Fruit fly (Drosophila melanogaster) whole organism, embryonic: ENCODE measurements around the gene CG5850.

ENCODE experiments used
- BEAF-32 ChIP-seq: fragments of 200-800 bp; sonication (Bioruptor generic); optimal IDR thresholded peaks from 3 replicates; lab custom pipeline; 2017; ENCODE audit warnings: missing biosample characterization, missing genetic modification characterization, mild to moderate bottlenecking, moderate library complexity, missing genetic modification reagents
- CG10431 ChIP-seq: fragments of 200-800 bp; sonication (Bioruptor generic); optimal IDR thresholded peaks from 3 replicates; lab custom pipeline; 2018; ENCODE audit warnings: missing biosample characterization, mild to moderate bottlenecking, missing genetic modification characterization
- CG10565 ChIP-seq: fragments of 200-800 bp; sonication (Bioruptor generic); optimal IDR thresholded peaks from 3 replicates; lab custom pipeline; 2016; ENCODE audit warnings: missing biosample characterization, mild to moderate bottlenecking, missing genetic modification characterization
- CG10959 ChIP-seq: fragments of 200-800 bp; sonication (Bioruptor generic); IDR thresholded peaks from 2 replicates; pipeline ENCODE4 v1.3.6; 2022; ENCODE audit warnings: missing biosample characterization, missing genetic modification characterization
- CG11504 ChIP-seq: fragments of 200-800 bp; sonication (Bioruptor generic); optimal IDR thresholded peaks from 3 replicates; lab custom pipeline; 2019; ENCODE audit warnings: missing biosample characterization, mild to moderate bottlenecking, missing genetic modification characterization, moderate library complexity
- CG12769 ChIP-seq: fragments of 200-800 bp; sonication (Bioruptor generic); optimal IDR thresholded peaks from 2 replicates; lab custom pipeline; 2019; ENCODE audit warnings: missing biosample characterization, mild to moderate bottlenecking, missing genetic modification characterization, moderate library complexity
- CG13296 ChIP-seq: fragments of 200-800 bp; sonication (Bioruptor generic); optimal IDR thresholded peaks from 3 replicates; lab custom pipeline; 2018; ENCODE audit warnings: missing biosample characterization, mild to moderate bottlenecking, missing genetic modification characterization
- CG14050 ChIP-seq: fragments of 200-800 bp; sonication (Bioruptor generic); IDR thresholded peaks from 3 replicates; pipeline ENCODE4 v1.3.6; 2022; ENCODE audit warnings: missing biosample characterization, missing genetic modification characterization
- CG16815 ChIP-seq: fragments of 200-800 bp; sonication (Bioruptor generic); optimal IDR thresholded peaks from 3 replicates; lab custom pipeline; 2017; ENCODE audit warnings: missing biosample characterization, mild to moderate bottlenecking, missing genetic modification characterization
- CG1792 ChIP-seq: fragments of 200-800 bp; sonication (Bioruptor generic); optimal IDR thresholded peaks from 2 replicates; lab custom pipeline; 2016; ENCODE audit warnings: missing biosample characterization, missing genetic modification characterization
- CG1832 ChIP-seq: fragments of 200-800 bp; sonication (Bioruptor generic); optimal IDR thresholded peaks from 2 replicates; lab custom pipeline; 2017; ENCODE audit warnings: missing biosample characterization, mild to moderate bottlenecking, missing genetic modification characterization, inconsistent platforms
- CG2678 ChIP-seq: fragments of 200-800 bp; sonication (Bioruptor generic); optimal IDR thresholded peaks from 3 replicates; lab custom pipeline; 2019; ENCODE audit warnings: missing biosample characterization, mild to moderate bottlenecking, missing genetic modification characterization, moderate library complexity
- CG31441 ChIP-seq: fragments of 200-800 bp; sonication (Bioruptor generic); IDR thresholded peaks from 2 replicates; pipeline ENCODE4 v1.3.6; 2022; ENCODE audit warnings: missing biosample characterization, missing genetic modification characterization
- CG6854 ChIP-seq: fragments of 200-800 bp; sonication (Bioruptor generic); optimal IDR thresholded peaks from 3 replicates; lab custom pipeline; 2017; ENCODE audit warnings: missing biosample characterization, mild to moderate bottlenecking, missing genetic modification characterization
- CG7745 ChIP-seq: fragments of 200-800 bp; sonication (Bioruptor generic); optimal IDR thresholded peaks from 2 replicates; lab custom pipeline; 2018; ENCODE audit warnings: missing biosample characterization, mild to moderate bottlenecking, missing genetic modification characterization, moderate library complexity
- Dip2 ChIP-seq: fragments of 200-800 bp; sonication (Bioruptor generic); IDR thresholded peaks from 2 replicates; pipeline ENCODE4 v1.3.6; 2022; ENCODE audit warnings: missing biosample characterization, missing genetic modification characterization
- Dip3 ChIP-seq: fragments of 200-800 bp; sonication (Bioruptor generic); optimal IDR thresholded peaks from 3 replicates; lab custom pipeline; 2016; ENCODE audit warnings: missing biosample characterization, missing genetic modification characterization
- Ets65A ChIP-seq: fragments of 200-800 bp; sonication (Bioruptor generic); peaks from one replicate; lab custom pipeline; 2016; ENCODE audit warnings: missing biosample characterization, missing genetic modification characterization
- HmgZ ChIP-seq: fragments of 200-800 bp; sonication (Bioruptor generic); optimal IDR thresholded peaks from 2 replicates; lab custom pipeline; 2018; ENCODE audit warnings: missing biosample characterization, mild to moderate bottlenecking, missing genetic modification characterization
- Hr78 ChIP-seq, 2 experiments: fragments of 200-800 bp in 1 of 2; fragments of >200 bp in 1 of 2; sonication (Bioruptor generic) in 1 of 2; optimal IDR thresholded peaks; 2 replicates each; lab custom pipeline; 2017 to 2019; ENCODE audit warnings: missing biosample characterization in 2 of 2, missing genetic modification characterization in 2 of 2, mild to moderate bottlenecking in 1 of 2, moderate library complexity in 1 of 2
- Kr ChIP-seq: fragments of 200-800 bp; sonication (Bioruptor generic); optimal IDR thresholded peaks from 2 replicates; lab custom pipeline; 2017; ENCODE audit warnings: missing biosample characterization, mild to moderate bottlenecking, missing genetic modification characterization
- Lhr ChIP-seq: fragments of 200-800 bp; sonication (Bioruptor generic); optimal IDR thresholded peaks from 3 replicates; lab custom pipeline; 2017; ENCODE audit warnings: mild to moderate bottlenecking, missing biosample characterization, missing genetic modification reagents, missing genetic modification characterization
- Lpt ChIP-seq: fragments of >200 bp; optimal IDR thresholded peaks from 2 replicates; lab custom pipeline; 2018; ENCODE audit warnings: missing biosample characterization, missing genetic modification characterization
- Med ChIP-seq: fragments of 200-800 bp; sonication (Bioruptor generic); peaks from one replicate; lab custom pipeline; 2016; ENCODE audit warnings: missing biosample characterization, missing genetic modification characterization, mild to moderate bottlenecking, inconsistent platforms, moderate library complexity
- NC2α ChIP-seq: fragments of 200-800 bp; sonication (Bioruptor generic); optimal IDR thresholded peaks from 2 replicates; lab custom pipeline; 2016; ENCODE audit warnings: missing biosample characterization, missing genetic modification characterization
- Neu2 ChIP-seq: fragments of 200-800 bp; sonication (Bioruptor generic); optimal IDR thresholded peaks from 3 replicates; lab custom pipeline; 2016; ENCODE audit warnings: missing biosample characterization, missing genetic modification characterization, borderline replicate concordance
- NfI ChIP-seq: fragments of 200-800 bp; sonication (Bioruptor generic); optimal IDR thresholded peaks from 3 replicates; lab custom pipeline; 2018; ENCODE audit warnings: missing biosample characterization, mild to moderate bottlenecking, missing genetic modification characterization, moderate library complexity
- Scr ChIP-seq: fragments of 200-800 bp; sonication (Bioruptor generic); IDR thresholded peaks from 2 replicates; pipeline ENCODE4 v1.3.6; 2022; ENCODE audit warnings: missing biosample characterization, missing genetic modification characterization; ENCODE audit not compliant: partially characterized antibody
- Sox102F ChIP-seq: fragments of 200-800 bp; sonication (Bioruptor generic); optimal IDR thresholded peaks from 2 replicates; lab custom pipeline; 2018; ENCODE audit warnings: missing biosample characterization, mild to moderate bottlenecking, missing genetic modification characterization, moderate library complexity
- Stat92E ChIP-seq, 3 experiments: fragments of >200 bp in 2 of 3; fragments of 200-800 bp in 1 of 3; sonication (Bioruptor generic) in 1 of 3; optimal IDR thresholded peaks; 2 replicates each; lab custom pipeline; 2017 to 2019; ENCODE audit warnings: missing biosample characterization in 3 of 3, missing genetic modification characterization in 3 of 3, mild to moderate bottlenecking in 1 of 3, moderate library complexity in 1 of 3
- cg ChIP-seq: fragments of 200-800 bp; sonication (Bioruptor generic); optimal IDR thresholded peaks from 3 replicates; lab custom pipeline; 2019; ENCODE audit warnings: missing biosample characterization, mild to moderate bottlenecking, missing genetic modification characterization, moderate library complexity
- crol ChIP-seq: fragments of 200-800 bp; sonication (Bioruptor generic); IDR thresholded peaks from 2 replicates; pipeline ENCODE4 v1.3.6; 2022; ENCODE audit warnings: missing biosample characterization, missing genetic modification characterization
- disco-r ChIP-seq: fragments of 200-800 bp; sonication (Bioruptor generic); optimal IDR thresholded peaks from 2 replicates; lab custom pipeline; 2016; ENCODE audit warnings: missing biosample characterization, missing genetic modification characterization
- ewg ChIP-seq: fragments of 200-800 bp; sonication (Bioruptor generic); optimal IDR thresholded peaks from 3 replicates; lab custom pipeline; 2017; ENCODE audit warnings: mild to moderate bottlenecking, missing biosample characterization, missing genetic modification reagents, missing genetic modification characterization
- grn ChIP-seq: fragments of 200-800 bp; sonication (Bioruptor generic); optimal IDR thresholded peaks from 3 replicates; lab custom pipeline; 2017; ENCODE audit warnings: missing biosample characterization, missing genetic modification characterization
- hbn ChIP-seq: fragments of 200-800 bp; sonication (Bioruptor generic); IDR thresholded peaks from 2 replicates; pipeline ENCODE4 v1.3.6; 2022; ENCODE audit warnings: missing biosample characterization, missing genetic modification characterization; ENCODE audit not compliant: partially characterized antibody
- klu ChIP-seq: fragments of 200-800 bp; sonication (Bioruptor generic); IDR thresholded peaks from 2 replicates; pipeline ENCODE4 v1.3.6; 2022; ENCODE audit warnings: missing biosample characterization, missing genetic modification characterization
- kni ChIP-seq: fragments of 200-800 bp; sonication (Bioruptor generic); optimal IDR thresholded peaks from 3 replicates; lab custom pipeline; 2017; ENCODE audit warnings: mild to moderate bottlenecking, missing biosample characterization, missing genetic modification reagents, missing genetic modification characterization
- lab ChIP-seq: fragments of 200-800 bp; sonication (Bioruptor generic); optimal IDR thresholded peaks from 3 replicates; lab custom pipeline; 2017; ENCODE audit warnings: missing biosample characterization, missing genetic modification characterization, mild to moderate bottlenecking, moderate library complexity, missing genetic modification reagents
- nerfin-1 ChIP-seq: fragments of 200-800 bp; sonication (Bioruptor generic); optimal IDR thresholded peaks from 3 replicates; lab custom pipeline; 2019; ENCODE audit warnings: missing biosample characterization, mild to moderate bottlenecking, missing genetic modification characterization, moderate library complexity
- nom ChIP-seq: fragments of 200-800 bp; sonication (Bioruptor generic); optimal IDR thresholded peaks from 2 replicates; lab custom pipeline; 2017; ENCODE audit warnings: missing biosample characterization, missing genetic modification characterization, mild to moderate bottlenecking, moderate library complexity, missing genetic modification reagents
- oc ChIP-seq: fragments of 200-800 bp; sonication (Bioruptor generic); optimal IDR thresholded peaks from 2 replicates; lab custom pipeline; 2018; ENCODE audit warnings: missing biosample characterization, mild to moderate bottlenecking, missing genetic modification characterization, moderate library complexity
- odd ChIP-seq: fragments of 200-800 bp; sonication (Bioruptor generic); optimal IDR thresholded peaks from 2 replicates; lab custom pipeline; 2017; ENCODE audit warnings: missing biosample characterization, mild to moderate bottlenecking, missing genetic modification characterization
- pfk ChIP-seq: fragments of 200-800 bp; sonication (Bioruptor generic); optimal IDR thresholded peaks from 2 replicates; lab custom pipeline; 2018; ENCODE audit warnings: missing biosample characterization, mild to moderate bottlenecking, missing genetic modification characterization, moderate library complexity
- pum ChIP-seq: fragments of 200-800 bp; sonication (Bioruptor generic); optimal IDR thresholded peaks from 2 replicates; lab custom pipeline; 2016; ENCODE audit warnings: missing biosample characterization, missing genetic modification characterization
- ranshi ChIP-seq: fragments of 200-800 bp; sonication (Bioruptor generic); IDR thresholded peaks from 2 replicates; pipeline ENCODE4 v1.3.6; 2022; ENCODE audit warnings: missing biosample characterization, missing genetic modification characterization
- sr ChIP-seq: fragments of 200-800 bp; sonication (Bioruptor generic); IDR thresholded peaks from 3 replicates; pipeline ENCODE4 v1.3.6; 2022; ENCODE audit warnings: missing biosample characterization, missing genetic modification characterization
- tll ChIP-seq, 2 experiments: fragments of 200-800 bp in 1 of 2; fragments of >200 bp in 1 of 2; sonication (Bioruptor generic) in 1 of 2; optimal IDR thresholded peaks; 2 replicates each; lab custom pipeline; 2017 to 2019; ENCODE audit warnings: missing biosample characterization in 2 of 2, missing genetic modification characterization in 2 of 2, mild to moderate bottlenecking in 1 of 2, moderate library complexity in 1 of 2

Gene CG5850

dm6 chr2L:9946051-9946450 lies 17.7 kb downstream of the CG5850 start:
- no peak for TF ChIP-seq ewg (GFP tag; lab: Kevin White, UChicago)
- TF ChIP-seq CG1832: no peak
- TF ChIP-seq CG12769: peak; percentile 16
- TF ChIP-seq CG16815 (GFP tag; lab: Kevin White, UChicago): no peak
- TF ChIP-seq lab: no peak
- TF ChIP-seq tll (GFP tag; optimal IDR thresholded peaks at IDR 0.05; lab: Kevin White, UChicago): peak in 1 of 2 experiments; percentile 20
- TF ChIP-seq CG31441 (GFP tag; lab: Robert Waterston, UW): no peak
- no peak for TF ChIP-seq hbn (GFP tag; lab: Robert Waterston, UW)
- no peak for TF ChIP-seq BEAF-32 (GFP tag; lab: Kevin White, UChicago)
- TF ChIP-seq Med (GFP tag; lab: Kevin White, UChicago): peak; percentile 74
- TF ChIP-seq crol: peak; percentile 45; the same call in 1 of the 2 replicates
- TF ChIP-seq cg (GFP tag; lab: Kevin White, UChicago): peak; percentile 19
- TF ChIP-seq Stat92E (GFP tag; optimal IDR thresholded peaks at IDR 0.05; lab: Kevin White, UChicago): peak in 1 of 3 experiments; percentile 49
- peak; percentile 24; the same call in 1 of the 2 replicates for TF ChIP-seq ranshi (GFP tag; lab: Robert Waterston, UW)
- TF ChIP-seq Hr78 (GFP tag; optimal IDR thresholded peaks at IDR 0.05; lab: Kevin White, UChicago): peak in 1 of 2 experiments; percentile 35
- peak; percentile 98 for TF ChIP-seq CG10431 (GFP tag; lab: Kevin White, UChicago)
- no peak for TF ChIP-seq CG11504
- no peak for TF ChIP-seq CG1792
- peak; percentile 79 for TF ChIP-seq kni (GFP tag; lab: Kevin White, UChicago)
- TF ChIP-seq NC2α: no peak
- TF ChIP-seq oc (tag; lab: Kevin White, UChicago): peak; percentile 19

dm6 chr2L:9945086-9945485 lies 18.7 kb downstream of the CG5850 start:
- TF ChIP-seq CG10959 (GFP tag; lab: Robert Waterston, UW): no peak
- peak; percentile 82 for TF ChIP-seq nom (GFP tag; lab: Kevin White, UChicago)
- TF ChIP-seq Ets65A (GFP tag; lab: Kevin White, UChicago): peak; percentile 24

- TF ChIP-seq klu (GFP tag; lab: Robert Waterston, UW) (no peak), NfI (GFP tag; lab: Kevin White, UChicago) (peak; percentile 23), Scr (GFP tag; lab: Robert Waterston, UW) (no peak), CG10565 (GFP tag; lab: Kevin White, UChicago) (no peak), Neu2 (GFP tag; lab: Kevin White, UChicago) (no peak), nerfin-1 (tag; lab: Kevin White, UChicago) (no peak), Lhr (GFP tag; lab: Kevin White, UChicago) (no peak), odd (GFP tag; lab: Kevin White, UChicago) (no peak), sr (GFP tag; lab: Robert Waterston, UW) (no peak), Dip3 (GFP tag; lab: Kevin White, UChicago) (no peak), pfk (no peak), Kr (GFP tag; lab: Kevin White, UChicago) (no peak), CG14050 (GFP tag; lab: Robert Waterston, UW) (no peak), CG2678 (tag; lab: Kevin White, UChicago) (peak; percentile 42), ranshi (GFP tag; lab: Robert Waterston, UW) (no peak), Lpt (GFP tag; lab: Kevin White, UChicago) (no peak), CG7745 (tag; lab: Kevin White, UChicago) (no peak), Sox102F (GFP tag; lab: Kevin White, UChicago) (no peak), grn (no peak), HmgZ (peak; percentile 57), CG13296 (peak; percentile 30), Dip2 (GFP tag; lab: Robert Waterston, UW) (no peak), CG6854 (GFP tag; lab: Kevin White, UChicago) (no peak), disco-r (GFP tag; lab: Kevin White, UChicago) (no peak), pum (GFP tag; lab: Kevin White, UChicago) (no peak)
Measured at dm6 chr2L:9943521-9943920, 20.2 kb downstream of the CG5850 start.
